Worm (Caenorhabditis elegans): Measurements from ENCODE around the gene F38H4.3.

DNA sequence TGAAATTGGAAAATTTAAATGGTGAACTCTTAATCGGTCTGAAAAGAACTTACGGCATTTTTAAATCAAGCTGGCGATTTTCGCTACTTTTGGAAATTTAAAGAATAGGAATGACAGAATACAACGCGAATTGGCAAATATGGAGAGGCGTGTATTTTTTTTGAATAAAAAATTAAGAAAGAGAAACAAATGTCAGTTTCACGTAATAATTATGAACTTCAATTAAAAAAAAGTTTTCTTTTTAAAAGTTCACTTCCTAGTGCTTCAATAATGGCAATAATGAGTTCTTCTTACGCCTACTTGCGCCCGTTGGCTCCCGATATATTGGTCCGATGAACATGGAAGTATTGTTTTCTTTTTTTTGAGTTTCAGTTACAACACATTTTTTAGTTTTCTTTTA is 35.5 kb downstream of the F38H4.3 start, which contains the start of gene pph-2:
- TF ChIP-seq ZK546.5 (tag; optimal IDR thresholded peaks at IDR 0.05) (no peak), nhr-77 (tag; optimal IDR thresholded peaks at IDR 0.05) (no peak), fos-1 (tag; optimal IDR thresholded peaks at IDR 0.05) (no peak), pha-4 (tag; optimal IDR thresholded peaks at IDR 0.05) (no peak), mdl-1 (tag; optimal IDR thresholded peaks at IDR 0.05) (no peak), jun-1 (tag; optimal IDR thresholded peaks at IDR 0.05) (no peak), ztf-11 (tag; optimal IDR thresholded peaks at IDR 0.05) (no peak), nhr-76 (tag; optimal IDR thresholded peaks at IDR 0.05) (no peak), ceh-9 (tag; optimal IDR thresholded peaks at IDR 0.05) (no peak)
